Fruit fly (Drosophila melanogaster) whole organism, prepupa: Measurements from ENCODE around the gene CG14194.

Experiments
- Blimp-1 ChIP-seq: fragments of 200-800 bp; sonication (Bioruptor generic); optimal IDR thresholded peaks from 3 replicates; lab custom pipeline; 2017; ENCODE audit warnings: missing biosample characterization, missing genetic modification characterization, mild to moderate bottlenecking, moderate library complexity, missing genetic modification reagents
- CG10631 ChIP-seq: fragments of 200-800 bp; sonication (Bioruptor generic); optimal IDR thresholded peaks from 2 replicates; lab custom pipeline; 2016; ENCODE audit warnings: missing biosample characterization, missing genetic modification characterization
- CG11294 ChIP-seq: fragments of 200-800 bp; sonication (Bioruptor generic); IDR thresholded peaks from 2 replicates; pipeline ENCODE4 v1.3.6; 2022; ENCODE audit warnings: missing biosample characterization, missing genetic modification characterization
- CG11762 ChIP-seq: fragments of 200-800 bp; sonication (Bioruptor generic); optimal IDR thresholded peaks from 3 replicates; lab custom pipeline; 2016; ENCODE audit warnings: missing biosample characterization, missing genetic modification characterization; ENCODE audit not compliant: insufficient read depth
- CG11902 ChIP-seq: fragments of 200-800 bp; sonication (Bioruptor generic); optimal IDR thresholded peaks from 3 replicates; lab custom pipeline; 2016; ENCODE audit warnings: missing biosample characterization, missing genetic modification characterization
- CG31627 ChIP-seq: fragments of 200-800 bp; sonication (Bioruptor generic); optimal IDR thresholded peaks from 3 replicates; lab custom pipeline; 2016; ENCODE audit warnings: missing biosample characterization, missing genetic modification characterization
- CG32006 ChIP-seq: fragments of 200-800 bp; sonication (Bioruptor generic); optimal IDR thresholded peaks from 3 replicates; lab custom pipeline; 2017; ENCODE audit warnings: missing biosample characterization, mild to moderate bottlenecking, missing genetic modification characterization
- CG3919 ChIP-seq: fragments of 200-800 bp; sonication (Bioruptor generic); optimal IDR thresholded peaks from 3 replicates; lab custom pipeline; 2016; ENCODE audit warnings: missing biosample characterization, missing genetic modification characterization
- CG4318 ChIP-seq: fragments of 200-800 bp; sonication (Bioruptor generic); optimal IDR thresholded peaks from 3 replicates; lab custom pipeline; 2017; ENCODE audit warnings: missing biosample characterization, mild to moderate bottlenecking, missing genetic modification characterization
- CG6163 ChIP-seq: fragments of 200-800 bp; sonication (Bioruptor generic); IDR thresholded peaks from 3 replicates; pipeline ENCODE4 v1.3.6; 2022; ENCODE audit warnings: missing biosample characterization, missing genetic modification characterization
- CG6808 ChIP-seq: fragments of 200-800 bp; sonication (Bioruptor generic); optimal IDR thresholded peaks from 3 replicates; lab custom pipeline; 2017; ENCODE audit warnings: missing biosample characterization, missing genetic modification characterization, mild to moderate bottlenecking, moderate library complexity, missing genetic modification reagents
- CG6854 ChIP-seq: fragments of 200-800 bp; sonication (Bioruptor generic); optimal IDR thresholded peaks from 2 replicates; lab custom pipeline; 2017; ENCODE audit warnings: missing biosample characterization, mild to moderate bottlenecking, missing genetic modification characterization
- CG8119 ChIP-seq: fragments of 200-800 bp; sonication (Bioruptor generic); IDR thresholded peaks from 3 replicates; pipeline ENCODE4 v1.3.6; 2022; ENCODE audit warnings: missing biosample characterization, missing genetic modification characterization
- CG8319 ChIP-seq: fragments of 200-800 bp; sonication (Bioruptor generic); optimal IDR thresholded peaks from 3 replicates; lab custom pipeline; 2016; ENCODE audit warnings: missing biosample characterization, missing genetic modification characterization
- CG8632 ChIP-seq: fragments of 200-800 bp; sonication (Bioruptor generic); optimal IDR thresholded peaks from 3 replicates; lab custom pipeline; 2016; ENCODE audit warnings: missing biosample characterization, missing genetic modification characterization
- CG9139 ChIP-seq: fragments of 200-800 bp; sonication (Bioruptor generic); optimal IDR thresholded peaks from 3 replicates; lab custom pipeline; 2017; ENCODE audit warnings: missing biosample characterization, mild to moderate bottlenecking, missing genetic modification characterization
- Eip75B ChIP-seq: fragments of 200-800 bp; sonication (Bioruptor generic); optimal IDR thresholded peaks from 3 replicates; lab custom pipeline; 2016; ENCODE audit warnings: missing biosample characterization, missing genetic modification characterization
- Eip78C ChIP-seq: fragments of 200-800 bp; sonication (Bioruptor generic); peaks from one replicate; lab custom pipeline; 2016; ENCODE audit warnings: missing biosample characterization, missing genetic modification characterization
- Ets96B ChIP-seq: fragments of 200-800 bp; optimal IDR thresholded peaks from 2 replicates; lab custom pipeline; 2019; ENCODE audit warnings: missing biosample characterization, mild to moderate bottlenecking, missing genetic modification characterization, moderate library complexity
- Gug ChIP-seq: fragments of 200-800 bp; sonication (Bioruptor generic); IDR thresholded peaks from 2 replicates; pipeline ENCODE4 v1.3.6; 2022; ENCODE audit warnings: missing biosample characterization, missing genetic modification characterization
- Hr38 ChIP-seq: sonication (Bioruptor generic); optimal IDR thresholded peaks from 2 replicates; lab custom pipeline; 2016; ENCODE audit warnings: missing biosample characterization, missing genetic modification characterization
- Hr39 ChIP-seq: fragments of 200-800 bp; sonication (Bioruptor generic); optimal IDR thresholded peaks from 2 replicates; lab custom pipeline; 2016; ENCODE audit warnings: missing biosample characterization, missing genetic modification characterization
- Lpt ChIP-seq: fragments of 200-800 bp; sonication (Bioruptor generic); optimal IDR thresholded peaks from 3 replicates; lab custom pipeline; 2016; ENCODE audit warnings: missing biosample characterization, missing genetic modification characterization
- Met ChIP-seq: fragments of 200-800 bp; sonication (Bioruptor generic); optimal IDR thresholded peaks from 3 replicates; lab custom pipeline; 2016; ENCODE audit warnings: missing biosample characterization, missing genetic modification characterization
- OdsH ChIP-seq: fragments of 200-800 bp; sonication (Bioruptor generic); optimal IDR thresholded peaks from 3 replicates; lab custom pipeline; 2016; ENCODE audit warnings: missing biosample characterization, missing genetic modification characterization
- Smox ChIP-seq: fragments of 200-800 bp; sonication (Bioruptor generic); optimal IDR thresholded peaks from 3 replicates; lab custom pipeline; 2016; ENCODE audit warnings: missing biosample characterization, missing genetic modification characterization
- Sox102F ChIP-seq: fragments of 200-800 bp; sonication (Bioruptor generic); optimal IDR thresholded peaks from 2 replicates; lab custom pipeline; 2016; ENCODE audit warnings: missing biosample characterization, mild to moderate bottlenecking, missing genetic modification characterization
- Sox14 ChIP-seq: fragments of 200-800 bp; sonication (Bioruptor generic); optimal IDR thresholded peaks from 3 replicates; lab custom pipeline; 2016; ENCODE audit warnings: missing biosample characterization, missing genetic modification characterization
- dsx ChIP-seq: fragments of 200-800 bp; optimal IDR thresholded peaks from 3 replicates; lab custom pipeline; 2019; ENCODE audit warnings: missing biosample characterization, mild to moderate bottlenecking, missing genetic modification characterization, moderate library complexity; ENCODE audit not compliant: poor library complexity, severe bottlenecking
- eg ChIP-seq: fragments of 200-800 bp; sonication (Bioruptor generic); IDR thresholded peaks from 3 replicates; pipeline ENCODE4 v1.3.6; 2022; ENCODE audit warnings: missing biosample characterization, missing genetic modification characterization
- fd59A ChIP-seq: fragments of 200-800 bp; sonication (Bioruptor generic); optimal IDR thresholded peaks from 2 replicates; lab custom pipeline; 2017; ENCODE audit warnings: missing biosample characterization, mild to moderate bottlenecking, missing genetic modification characterization, missing genetic modification reagents
- fd85E ChIP-seq: fragments of 200-800 bp; sonication (Bioruptor generic); optimal IDR thresholded peaks from 3 replicates; lab custom pipeline; 2016; ENCODE audit warnings: missing biosample characterization, missing genetic modification characterization
- lz ChIP-seq: fragments of 200-800 bp; sonication (Bioruptor generic); optimal IDR thresholded peaks from 3 replicates; lab custom pipeline; 2016; ENCODE audit warnings: missing biosample characterization, missing genetic modification characterization
- net ChIP-seq: fragments of 200-800 bp; sonication (Bioruptor generic); optimal IDR thresholded peaks from 3 replicates; lab custom pipeline; 2016; ENCODE audit warnings: missing biosample characterization, missing genetic modification characterization
- pdm3 ChIP-seq: fragments of 200-800 bp; sonication (Bioruptor generic); optimal IDR thresholded peaks from 3 replicates; lab custom pipeline; 2016; ENCODE audit warnings: missing biosample characterization, missing genetic modification characterization
- salr ChIP-seq, 2 experiments: fragments of 200-800 bp; sonication (Bioruptor generic); optimal IDR thresholded peaks; 3 replicates each; lab custom pipeline; 2016 to 2018; ENCODE audit warnings: missing biosample characterization in 2 of 2, missing genetic modification characterization in 2 of 2, mild to moderate bottlenecking in 1 of 2
- spab ChIP-seq: fragments of 200-800 bp; sonication (Bioruptor generic); optimal IDR thresholded peaks from 2 replicates; lab custom pipeline; 2017; ENCODE audit warnings: missing biosample characterization, mild to moderate bottlenecking, missing genetic modification characterization, missing genetic modification reagents
- ss ChIP-seq, 2 experiments: fragments of 200-800 bp; sonication (Bioruptor generic); optimal IDR thresholded peaks; 2 replicates in 1 of 2; 3 replicates in 1 of 2; lab custom pipeline; 2017 to 2018; ENCODE audit warnings: mild to moderate bottlenecking in 2 of 2, missing biosample characterization in 2 of 2, missing genetic modification characterization in 2 of 2, moderate library complexity in 1 of 2
- svp ChIP-seq: fragments of 200-800 bp; sonication (Bioruptor generic); peaks from one replicate; lab custom pipeline; 2016; ENCODE audit warnings: missing biosample characterization, missing genetic modification characterization
- topi ChIP-seq: fragments of 200-800 bp; sonication (Bioruptor generic); optimal IDR thresholded peaks from 3 replicates; lab custom pipeline; 2016; ENCODE audit warnings: missing biosample characterization, missing genetic modification characterization
- vri ChIP-seq: fragments of 200-800 bp; sonication (Bioruptor generic); optimal IDR thresholded peaks from 3 replicates; lab custom pipeline; 2016; ENCODE audit warnings: missing biosample characterization, mild to moderate bottlenecking, missing genetic modification characterization

CG14194 gene

dm6 chrX:19162249-19162914 lies 31.0 kb upstream of the CG14194 start (continued):
- peak; percentile 61 for TF ChIP-seq topi (GFP tag; lab: Kevin White, UChicago)
- TF ChIP-seq CG6854 (GFP tag; lab: Kevin White, UChicago), result no peak
- TF ChIP-seq vri (GFP tag; lab: Kevin White, UChicago), result peak; percentile 67
- TF ChIP-seq CG11294 (GFP tag; lab: Robert Waterston, UW), result 0 out of 2 replicates have a peak, but pooled peaks have one; percentile 12
- TF ChIP-seq Sox102F (GFP tag; lab: Kevin White, UChicago), result peak; percentile 81
- TF ChIP-seq CG32006 (GFP tag; lab: Kevin White, UChicago), result peak; percentile 81
- peak; percentile 67 for TF ChIP-seq fd59A (GFP tag; lab: Kevin White, UChicago)
- peak; percentile 77 for TF ChIP-seq OdsH (GFP tag; lab: Kevin White, UChicago)
- peak; percentile 62 for TF ChIP-seq net (GFP tag; lab: Kevin White, UChicago)
- TF ChIP-seq fd85E (GFP tag; lab: Kevin White, UChicago), result peak; percentile 11
- peak; percentile 81 for TF ChIP-seq lz (GFP tag; lab: Kevin White, UChicago)
- peak; percentile 39 for TF ChIP-seq CG3919 (GFP tag; lab: Kevin White, UChicago)
- TF ChIP-seq CG8319, result peak; percentile 6
- TF ChIP-seq Met (GFP tag; lab: Kevin White, UChicago), result peak; percentile 69
- no peak for TF ChIP-seq Hr38 (GFP tag; lab: Kevin White, UChicago)
- TF ChIP-seq spab (GFP tag; lab: Kevin White, UChicago), result peak; percentile 56
- TF ChIP-seq Lpt, result peak; percentile 60
- TF ChIP-seq eg (GFP tag; lab: Robert Waterston, UW), result peak; percentile 42; the same call in 1 of the 3 replicates
- TF ChIP-seq CG8119, result peak; percentile 57
- TF ChIP-seq pdm3, result peak; percentile 81
- peak; percentile 66 for TF ChIP-seq Ets96B (tag; lab: Kevin White, UChicago)
- peak; percentile 84 for TF ChIP-seq dsx (GFP tag; lab: Kevin White, UChicago)
- no peak for TF ChIP-seq Blimp-1 (GFP tag; lab: Kevin White, UChicago)
- peak; percentile 37 to 59 for TF ChIP-seq salr (GFP tag; optimal IDR thresholded peaks at IDR 0.05; lab: Kevin White, UChicago)
- TF ChIP-seq Eip78C (GFP tag; lab: Kevin White, UChicago), result peak; percentile 97
- TF ChIP-seq Smox (GFP tag; lab: Kevin White, UChicago), result peak; percentile 81
- TF ChIP-seq svp (GFP tag; lab: Kevin White, UChicago), result peak; percentile 95
- peak; percentile 28 for TF ChIP-seq CG11762 (GFP tag; lab: Kevin White, UChicago)
- peak; percentile 84 for TF ChIP-seq Sox14
- peak; percentile 81 for TF ChIP-seq CG31627 (GFP tag; lab: Kevin White, UChicago)
- TF ChIP-seq Gug (GFP tag; lab: Robert Waterston, UW), result peak; percentile 51
- peak; percentile 47 for TF ChIP-seq CG6808 (GFP tag; lab: Kevin White, UChicago)
- TF ChIP-seq Eip75B (GFP tag; lab: Kevin White, UChicago), result peak; percentile 69
- peak; percentile 82 for TF ChIP-seq Hr39
- no peak for TF ChIP-seq CG9139
- TF ChIP-seq CG4318 (GFP tag; lab: Kevin White, UChicago), result peak; percentile 48
- TF ChIP-seq CG10631 (GFP tag; lab: Kevin White, UChicago), result peak; percentile 63
- TF ChIP-seq ss (GFP tag; optimal IDR thresholded peaks at IDR 0.05; lab: Kevin White, UChicago), result peak; percentile 27 to 64
- TF ChIP-seq CG6163 (GFP tag; lab: Robert Waterston, UW), result 0 out of 3 replicates have a peak, but pooled peaks have one; percentile 20
- TF ChIP-seq CG8632 (GFP tag; lab: Kevin White, UChicago), result peak; percentile 65
- TF ChIP-seq CG11902 (GFP tag; lab: Kevin White, UChicago), result peak; percentile 12
